Fruit fly (Drosophila melanogaster) whole organism, adult: Measurements from ENCODE around the gene alphaKap4.

ENCODE experiments used
- CG11617 ChIP-seq: fragments of 200-800 bp; sonication (Bioruptor generic); optimal IDR thresholded peaks from 2 replicates; lab custom pipeline; 2017; ENCODE audit warnings: mild to moderate bottlenecking, missing biosample characterization, missing genetic modification reagents, missing genetic modification characterization
- CG12768 ChIP-seq: fragments of 200-800 bp; sonication (Bioruptor generic); optimal IDR thresholded peaks from 2 replicates; lab custom pipeline; 2017; ENCODE audit warnings: missing biosample characterization, missing genetic modification characterization, mild to moderate bottlenecking, moderate library complexity, missing genetic modification reagents
- CG14711 ChIP-seq: fragments of 200-800 bp; sonication (Bioruptor generic); optimal IDR thresholded peaks from 2 replicates; lab custom pipeline; 2018; ENCODE audit warnings: missing biosample characterization, mild to moderate bottlenecking, missing genetic modification characterization, moderate library complexity
- CG1620 ChIP-seq: fragments of 200-800 bp; sonication (Bioruptor generic); optimal IDR thresholded peaks from 2 replicates; lab custom pipeline; 2016; ENCODE audit warnings: missing biosample characterization, missing genetic modification characterization
- CG33017 ChIP-seq: fragments of 200-800 bp; sonication (Bioruptor generic); optimal IDR thresholded peaks from 2 replicates; lab custom pipeline; 2018; ENCODE audit warnings: missing biosample characterization, mild to moderate bottlenecking, missing genetic modification characterization, moderate library complexity
- CG5204 ChIP-seq: fragments of 200-800 bp; sonication (Bioruptor generic); optimal IDR thresholded peaks from 2 replicates; lab custom pipeline; 2016; ENCODE audit warnings: missing biosample characterization, missing genetic modification characterization
- bab1 ChIP-seq: fragments of 200-800 bp; sonication (Bioruptor generic); optimal IDR thresholded peaks from 3 replicates; lab custom pipeline; 2019; ENCODE audit warnings: missing biosample characterization, mild to moderate bottlenecking, missing genetic modification characterization, moderate library complexity
- cnc ChIP-seq, 2 experiments: fragments of >200 bp; optimal IDR thresholded peaks; 2 replicates each; lab custom pipeline; 2017
- kay ChIP-seq: fragments of 200-800 bp; sonication (Bioruptor generic); peaks from one replicate; lab custom pipeline; 2016; ENCODE audit warnings: missing biosample characterization, missing genetic modification characterization, borderline replicate concordance
- toe ChIP-seq: fragments of 200-800 bp; sonication (Bioruptor generic); optimal IDR thresholded peaks from 2 replicates; lab custom pipeline; 2016; ENCODE audit warnings: missing biosample characterization, missing genetic modification characterization

DNA sequence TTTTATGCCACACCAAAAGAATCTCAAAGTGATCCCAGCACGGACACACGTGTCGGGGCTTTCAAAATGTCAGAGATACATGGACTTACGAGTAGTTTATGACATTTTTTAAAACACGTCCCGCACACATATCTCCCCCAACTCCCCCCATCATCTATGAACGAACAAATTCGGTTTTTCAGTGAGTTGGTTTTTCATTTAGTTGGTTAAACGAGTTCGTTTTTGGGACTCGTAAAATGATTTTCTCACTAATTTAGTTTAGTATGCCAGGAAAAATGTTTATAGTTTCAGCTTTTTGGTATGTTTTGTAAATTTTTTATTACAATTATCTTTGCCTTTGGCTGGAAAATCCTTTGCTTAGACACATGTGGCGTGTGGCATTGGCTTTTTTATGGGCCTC, 39.4 kb downstream of the alphaKap4 start:
- TF ChIP-seq CG11617, result no peak
- TF ChIP-seq bab1 (GFP tag; lab: Kevin White, UChicago), result no peak
- TF ChIP-seq kay, result no peak
- no peak for TF ChIP-seq CG14711 (tag; lab: Kevin White, UChicago)
- no peak for TF ChIP-seq cnc (optimal IDR thresholded peaks at IDR 0.05; lab: Kevin White, UChicago)
- TF ChIP-seq toe (GFP tag; lab: Kevin White, UChicago), result no peak
- no peak for TF ChIP-seq CG1620 (GFP tag; lab: Kevin White, UChicago)
- no peak for TF ChIP-seq CG33017 (tag; lab: Kevin White, UChicago)
- TF ChIP-seq CG12768, result no peak
- TF ChIP-seq CG5204 (GFP tag; lab: Kevin White, UChicago), result no peak
